Fruit fly (Drosophila melanogaster) whole organism, embryonic: ENCODE results near the gene Cyfip.

Experiments
- Bteb2 ChIP-seq: fragments of 200-800 bp; sonication (Bioruptor generic); optimal IDR thresholded peaks from 2 replicates; lab custom pipeline; 2016; ENCODE audit warnings: missing biosample characterization, missing genetic modification characterization
- CG10147 ChIP-seq: fragments of 200-800 bp; sonication (Bioruptor generic); optimal IDR thresholded peaks from 2 replicates; lab custom pipeline; 2019; ENCODE audit warnings: missing biosample characterization, mild to moderate bottlenecking, missing genetic modification characterization, moderate library complexity
- CG1024 ChIP-seq: fragments of 200-800 bp; sonication (Bioruptor generic); IDR thresholded peaks from 2 replicates; pipeline ENCODE4 v1.3.6; 2022; ENCODE audit warnings: missing biosample characterization, missing genetic modification characterization
- CG10366 ChIP-seq: fragments of 200-800 bp; sonication (Bioruptor generic); IDR thresholded peaks from 2 replicates; pipeline ENCODE4 v1.3.6; 2022; ENCODE audit warnings: missing biosample characterization, missing genetic modification characterization
- CG10654 ChIP-seq: fragments of 200-800 bp; sonication (Bioruptor generic); optimal IDR thresholded peaks from 2 replicates; lab custom pipeline; 2016; ENCODE audit warnings: missing biosample characterization, missing genetic modification characterization
- CG11456 ChIP-seq: fragments of 200-800 bp; sonication (Bioruptor generic); IDR thresholded peaks from 3 replicates; pipeline ENCODE4 v1.3.6; 2022; ENCODE audit warnings: missing biosample characterization, missing genetic modification characterization
- CG11560 ChIP-seq: fragments of 200-800 bp; sonication (Bioruptor generic); IDR thresholded peaks from 3 replicates; pipeline ENCODE4 v1.3.6; 2022; ENCODE audit warnings: missing biosample characterization, missing genetic modification characterization
- CG12155 ChIP-seq: fragments of 200-800 bp; sonication (Bioruptor generic); optimal IDR thresholded peaks from 3 replicates; lab custom pipeline; 2016; ENCODE audit warnings: missing biosample characterization, missing genetic modification characterization
- CG12391 ChIP-seq: fragments of 200-800 bp; sonication (Bioruptor generic); optimal IDR thresholded peaks from 3 replicates; lab custom pipeline; 2018; ENCODE audit warnings: missing biosample characterization, mild to moderate bottlenecking, missing genetic modification characterization, moderate library complexity
- CG12769 ChIP-seq: fragments of 200-800 bp; sonication (Bioruptor generic); optimal IDR thresholded peaks from 2 replicates; lab custom pipeline; 2019; ENCODE audit warnings: missing biosample characterization, mild to moderate bottlenecking, missing genetic modification characterization, moderate library complexity
- CG13775 ChIP-seq: fragments of 200-800 bp; sonication (Bioruptor generic); optimal IDR thresholded peaks from 3 replicates; lab custom pipeline; 2017; ENCODE audit warnings: missing biosample characterization, mild to moderate bottlenecking, missing genetic modification characterization
- CG17385 ChIP-seq: fragments of 200-800 bp; sonication (Bioruptor generic); optimal IDR thresholded peaks from 3 replicates; lab custom pipeline; 2018; ENCODE audit warnings: missing biosample characterization, mild to moderate bottlenecking, missing genetic modification characterization
- CG18619 ChIP-seq: fragments of 200-800 bp; sonication (Bioruptor generic); optimal IDR thresholded peaks from 3 replicates; lab custom pipeline; 2017; ENCODE audit warnings: missing biosample characterization, mild to moderate bottlenecking, missing genetic modification characterization
- CG2120 ChIP-seq: fragments of 200-800 bp; sonication (Bioruptor generic); optimal IDR thresholded peaks from 3 replicates; lab custom pipeline; 2016; ENCODE audit warnings: missing biosample characterization, missing genetic modification characterization
- CG2678 ChIP-seq: fragments of 200-800 bp; sonication (Bioruptor generic); optimal IDR thresholded peaks from 3 replicates; lab custom pipeline; 2019; ENCODE audit warnings: missing biosample characterization, mild to moderate bottlenecking, missing genetic modification characterization, moderate library complexity
- CG2712 ChIP-seq: fragments of 200-800 bp; optimal IDR thresholded peaks from 3 replicates; lab custom pipeline; 2019; ENCODE audit warnings: missing biosample characterization, mild to moderate bottlenecking, missing genetic modification characterization, moderate library complexity
- CG30403 ChIP-seq: fragments of 200-800 bp; sonication (Bioruptor generic); optimal IDR thresholded peaks from 3 replicates; lab custom pipeline; 2016; ENCODE audit warnings: missing biosample characterization, missing genetic modification characterization
- CG6689 ChIP-seq: fragments of 200-800 bp; sonication (Bioruptor generic); IDR thresholded peaks from 2 replicates; pipeline ENCODE4 v1.3.6; 2022; ENCODE audit warnings: missing biosample characterization, missing genetic modification characterization
- CG7556 ChIP-seq: fragments of 200-800 bp; sonication (Bioruptor generic); optimal IDR thresholded peaks from 2 replicates; lab custom pipeline; 2017; ENCODE audit warnings: missing biosample characterization, mild to moderate bottlenecking, missing genetic modification characterization
- CG7963 ChIP-seq: fragments of 200-800 bp; sonication (Bioruptor generic); IDR thresholded peaks from 3 replicates; pipeline ENCODE4 v1.3.6; 2022; ENCODE audit warnings: missing biosample characterization, missing genetic modification characterization; ENCODE audit not compliant: partially characterized antibody
- CG9817 ChIP-seq: fragments of 200-800 bp; sonication (Bioruptor generic); optimal IDR thresholded peaks from 2 replicates; lab custom pipeline; 2018; ENCODE audit warnings: missing biosample characterization, mild to moderate bottlenecking, missing genetic modification characterization, moderate library complexity
- Dek ChIP-seq: fragments of 200-800 bp; sonication (Bioruptor generic); optimal IDR thresholded peaks from 3 replicates; lab custom pipeline; 2019; ENCODE audit warnings: missing biosample characterization, mild to moderate bottlenecking, missing genetic modification characterization, moderate library complexity
- Doc3 ChIP-seq: fragments of 200-800 bp; sonication (Bioruptor generic); IDR thresholded peaks from 3 replicates; pipeline ENCODE4 v1.3.6; 2022; ENCODE audit warnings: missing biosample characterization, missing genetic modification characterization; ENCODE audit not compliant: partially characterized antibody
- Drgx ChIP-seq: fragments of 200-800 bp; sonication (Bioruptor generic); IDR thresholded peaks from 2 replicates; pipeline ENCODE4 v1.3.6; 2022; ENCODE audit warnings: missing biosample characterization, missing genetic modification characterization
- E2f1 ChIP-seq: fragments of 200-800 bp; sonication (Bioruptor generic); IDR thresholded peaks from 2 replicates; pipeline ENCODE4 v1.3.6; 2022; ENCODE audit warnings: missing biosample characterization, missing genetic modification characterization
- Fer1 ChIP-seq: fragments of 200-800 bp; sonication (Bioruptor generic); optimal IDR thresholded peaks from 2 replicates; lab custom pipeline; 2017; ENCODE audit warnings: missing biosample characterization, mild to moderate bottlenecking, missing genetic modification characterization
- H2.0 ChIP-seq: fragments of 200-800 bp; sonication (Bioruptor generic); IDR thresholded peaks from 2 replicates; pipeline ENCODE4 v1.3.6; 2022; ENCODE audit warnings: missing biosample characterization, missing genetic modification characterization
- Hmr ChIP-seq: fragments of 200-800 bp; sonication (Bioruptor generic); optimal IDR thresholded peaks from 3 replicates; lab custom pipeline; 2017; ENCODE audit warnings: mild to moderate bottlenecking, missing biosample characterization, missing genetic modification reagents, missing genetic modification characterization
- MESR4 ChIP-seq: fragments of 200-800 bp; sonication (Bioruptor generic); optimal IDR thresholded peaks from 2 replicates; lab custom pipeline; 2018; ENCODE audit warnings: missing biosample characterization, mild to moderate bottlenecking, missing genetic modification characterization, moderate library complexity
- Oaz ChIP-seq: fragments of 200-800 bp; sonication (Bioruptor generic); IDR thresholded peaks from 2 replicates; pipeline ENCODE4 v1.3.6; 2022; ENCODE audit warnings: missing biosample characterization, missing genetic modification characterization
- Oli ChIP-seq: fragments of 200-800 bp; sonication (Bioruptor generic); optimal IDR thresholded peaks from 2 replicates; lab custom pipeline; 2018; ENCODE audit warnings: missing biosample characterization, mild to moderate bottlenecking, missing genetic modification characterization, moderate library complexity
- Poxn ChIP-seq: fragments of 200-800 bp; sonication (Bioruptor generic); IDR thresholded peaks from 2 replicates; pipeline ENCODE4 v1.3.6; 2022; ENCODE audit warnings: missing biosample characterization, missing genetic modification characterization
- YL-1 ChIP-seq: fragments of 200-800 bp; sonication (Bioruptor generic); optimal IDR thresholded peaks from 3 replicates; lab custom pipeline; 2017; ENCODE audit warnings: missing biosample characterization, mild to moderate bottlenecking, missing genetic modification characterization
- chm ChIP-seq: fragments of 200-800 bp; sonication (Bioruptor generic); IDR thresholded peaks from 2 replicates; pipeline ENCODE4 v1.3.6; 2022; ENCODE audit warnings: missing biosample characterization, missing genetic modification characterization
- fd96Cb ChIP-seq: fragments of 200-800 bp; sonication (Bioruptor generic); optimal IDR thresholded peaks from 2 replicates; lab custom pipeline; 2018; ENCODE audit warnings: missing biosample characterization, mild to moderate bottlenecking, missing genetic modification characterization, moderate library complexity
- gcm2 ChIP-seq: fragments of 200-800 bp; sonication (Bioruptor generic); optimal IDR thresholded peaks from 2 replicates; lab custom pipeline; 2016; ENCODE audit warnings: missing biosample characterization, missing genetic modification characterization
- gt ChIP-seq: fragments of 200-800 bp; sonication (Bioruptor generic); IDR thresholded peaks from 2 replicates; pipeline ENCODE4 v1.3.6; 2022; ENCODE audit warnings: missing biosample characterization, missing genetic modification characterization
- hth ChIP-seq: fragments of >200 bp; optimal IDR thresholded peaks from 2 replicates; lab custom pipeline; 2017; ENCODE audit warnings: inconsistent platforms
- lbe ChIP-seq: fragments of 200-800 bp; sonication (Bioruptor generic); optimal IDR thresholded peaks from 2 replicates; lab custom pipeline; 2016; ENCODE audit warnings: missing biosample characterization, mild to moderate bottlenecking, missing genetic modification characterization
- lilli ChIP-seq: fragments of 200-800 bp; sonication (Bioruptor generic); optimal IDR thresholded peaks from 3 replicates; lab custom pipeline; 2016; ENCODE audit warnings: missing biosample characterization, missing genetic modification characterization
- mam ChIP-seq: fragments of 200-800 bp; sonication (Bioruptor generic); optimal IDR thresholded peaks from 3 replicates; lab custom pipeline; 2016; ENCODE audit warnings: missing biosample characterization, missing genetic modification characterization
- nerfin-1 ChIP-seq: fragments of 200-800 bp; sonication (Bioruptor generic); optimal IDR thresholded peaks from 3 replicates; lab custom pipeline; 2019; ENCODE audit warnings: missing biosample characterization, mild to moderate bottlenecking, missing genetic modification characterization, moderate library complexity
- ranshi ChIP-seq: fragments of 200-800 bp; sonication (Bioruptor generic); IDR thresholded peaks from 2 replicates; pipeline ENCODE4 v1.3.6; 2022; ENCODE audit warnings: missing biosample characterization, missing genetic modification characterization
- row ChIP-seq: fragments of 200-800 bp; sonication (Bioruptor generic); IDR thresholded peaks from 3 replicates; pipeline ENCODE4 v1.3.6; 2022; ENCODE audit warnings: missing biosample characterization, missing genetic modification characterization
- sens ChIP-seq: fragments of 200-800 bp; sonication (Bioruptor generic); peaks from one replicate; lab custom pipeline; 2016; ENCODE audit warnings: missing biosample characterization, missing genetic modification characterization
- ssp ChIP-seq: fragments of 200-800 bp; sonication (Bioruptor generic); IDR thresholded peaks from 2 replicates; pipeline ENCODE4 v1.3.6; 2022; ENCODE audit warnings: missing biosample characterization, missing genetic modification characterization
- tio ChIP-seq: fragments of 200-800 bp; sonication (Bioruptor generic); optimal IDR thresholded peaks from 2 replicates; lab custom pipeline; 2017; ENCODE audit warnings: missing biosample characterization, missing genetic modification characterization, inconsistent platforms
- tll ChIP-seq, 2 experiments: fragments of 200-800 bp in 1 of 2; fragments of >200 bp in 1 of 2; sonication (Bioruptor generic) in 1 of 2; optimal IDR thresholded peaks; 2 replicates each; lab custom pipeline; 2017 to 2019; ENCODE audit warnings: missing biosample characterization in 2 of 2, missing genetic modification characterization in 2 of 2, mild to moderate bottlenecking in 1 of 2, moderate library complexity in 1 of 2
- trh ChIP-seq: fragments of 200-800 bp; sonication (Bioruptor generic); optimal IDR thresholded peaks from 2 replicates; lab custom pipeline; 2016; ENCODE audit warnings: missing biosample characterization, missing genetic modification characterization
- wdn ChIP-seq: fragments of 200-800 bp; sonication (Bioruptor generic); IDR thresholded peaks from 2 replicates; pipeline ENCODE4 v1.3.6; 2022; ENCODE audit warnings: missing biosample characterization, missing genetic modification characterization
- zfh2 ChIP-seq: fragments of 200-800 bp; sonication (Bioruptor generic); optimal IDR thresholded peaks from 2 replicates; lab custom pipeline; 2016; ENCODE audit warnings: missing biosample characterization, missing genetic modification characterization

Gene Cyfip

DNA sequence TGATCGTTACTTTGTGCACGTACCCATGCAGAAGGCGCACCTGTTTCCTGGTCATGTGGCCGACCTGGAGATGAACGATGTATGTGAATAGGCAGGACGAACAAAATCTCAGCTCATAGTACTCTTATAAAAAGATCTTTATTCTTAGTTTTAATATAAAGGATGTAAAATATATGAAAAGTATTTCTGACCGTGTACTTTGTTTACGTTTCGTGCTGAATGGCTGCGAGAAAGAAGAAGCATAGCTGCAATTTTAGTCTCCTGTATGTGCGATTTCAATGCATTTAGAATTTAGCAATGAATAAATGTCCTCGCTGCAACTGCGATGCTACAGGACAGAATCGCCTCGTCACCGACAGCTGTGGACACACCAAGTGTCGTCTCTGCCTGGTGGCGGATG, 14.8 kb downstream of the Cyfip start, which contains the start of the genes CG42726 and CG42727 (continued):
- TF ChIP-seq CG9817 (tag; lab: Kevin White, UChicago) (peak; percentile 40), CG17385 (GFP tag; lab: Kevin White, UChicago) (peak; percentile 96), CG30403 (GFP tag; lab: Kevin White, UChicago) (peak; percentile 45), gt (GFP tag; lab: Robert Waterston, UW) (no peak), Hmr (GFP tag; lab: Kevin White, UChicago) (peak; percentile 17), nerfin-1 (tag; lab: Kevin White, UChicago) (peak; percentile 54), CG6689 (peak; percentile 38; the same call in 1 of the 2 replicates), YL-1 (GFP tag; lab: Kevin White, UChicago) (peak; percentile 21), mam (GFP tag; lab: Kevin White, UChicago) (peak; percentile 33), CG11456 (no peak), E2f1 (GFP tag; lab: Robert Waterston, UW) (0 out of 2 replicates have a peak, but pooled peaks have one; percentile 13), Poxn (GFP tag; lab: Robert Waterston, UW) (no peak), Dek (tag; lab: Kevin White, UChicago) (no peak), CG2120 (GFP tag; lab: Kevin White, UChicago) (peak; percentile 62), trh (no peak), wdn (GFP tag; lab: Robert Waterston, UW) (no peak), hth (lab: Kevin White, UChicago) (no peak), lbe (GFP tag; lab: Kevin White, UChicago) (peak; percentile 20), CG13775 (GFP tag; lab: Kevin White, UChicago) (peak; percentile 14), Oli (tag; lab: Kevin White, UChicago) (peak; percentile 26), CG1024 (no peak), CG12769 (tag; lab: Kevin White, UChicago) (no peak), CG2678 (peak; percentile 43), ranshi (GFP tag; lab: Robert Waterston, UW) (peak; percentile 41; the same call in 1 of the 2 replicates), CG18619 (GFP tag; lab: Kevin White, UChicago) (peak; percentile 17), zfh2 (peak; percentile 26), lilli (GFP tag; lab: Kevin White, UChicago) (peak; percentile 51), Fer1 (peak; percentile 50), CG2712 (tag; lab: Kevin White, UChicago) (peak; percentile 55), Doc3 (GFP tag; lab: Robert Waterston, UW) (no peak), CG10147 (peak; percentile 50), CG10366 (GFP tag; lab: Robert Waterston, UW) (peak; percentile 40; the same call in 1 of the 2 replicates), CG12155 (GFP tag; lab: Kevin White, UChicago) (peak; percentile 20), Bteb2 (GFP tag; lab: Kevin White, UChicago) (peak; percentile 27), tll (GFP tag; optimal IDR thresholded peaks at IDR 0.05; lab: Kevin White, UChicago) (no peak), sens (GFP tag; lab: Kevin White, UChicago) (peak; percentile 58), Oaz (peak; percentile 11; the same call in 1 of the 2 replicates), Drgx (GFP tag; lab: Robert Waterston, UW) (peak; percentile 62; the same call in 1 of the 2 replicates), chm (no peak), MESR4 (GFP tag; lab: Kevin White, UChicago) (peak; percentile 75), CG7556 (GFP tag; lab: Kevin White, UChicago) (peak; percentile 2), CG12391 (peak; percentile 35), gcm2 (no peak), ssp (0 out of 2 replicates have a peak, but pooled peaks have one; percentile 6), H2.0 (GFP tag; lab: Robert Waterston, UW) (0 out of 2 replicates have a peak, but pooled peaks have one; percentile 19), CG11560 (no peak), fd96Cb (peak; percentile 9), tio (GFP tag; lab: Kevin White, UChicago) (no peak), row (GFP tag; lab: Robert Waterston, UW) (peak; percentile 76), CG10654 (GFP tag; lab: Kevin White, UChicago) (peak; percentile 3), CG7963 (GFP tag; lab: Robert Waterston, UW) (0 out of 3 replicates have a peak, but pooled peaks have one; percentile 16)
